Worm (Caenorhabditis elegans): ENCODE measurements around the gene C12D8.20.

C12D8.20 gene

ce11 chrV:10204863-10205338, 17.2 kb upstream of the C12D8.20 start, which contains the start of the genes ZK856.19 and ZK856.11 (continued):
- no peak for TF ChIP-seq T26A8.4 (GFP tag; IDR thresholded peaks at IDR 0.05)
- TF ChIP-seq ZK337.2 (GFP tag; IDR thresholded peaks at IDR 0.05) = no peak
- TF ChIP-seq tra-1 (GFP tag; IDR thresholded peaks at IDR 0.05) = no peak
- TF ChIP-seq ztf-7 (tag; optimal IDR thresholded peaks at IDR 0.05) = no peak
- no peak for TF ChIP-seq zfp-3 (GFP tag; conservative IDR thresholded peaks at IDR 0.05)
- no peak for TF ChIP-seq F49E8.2 (tag; optimal IDR thresholded peaks at IDR 0.05; ENCODE audit: borderline replicate concordance)
- TF ChIP-seq aly-2 (tag; optimal IDR thresholded peaks at IDR 0.05) = no peak
- TF ChIP-seq nhr-6 (tag; optimal IDR thresholded peaks at IDR 0.05) = peak; percentile 59
- TF ChIP-seq F10B5.3 (tag; optimal IDR thresholded peaks at IDR 0.05) = no peak
- peak in 1 of 2 experiments; percentile 85 for TF ChIP-seq lsy-2 (tag; optimal IDR thresholded peaks at IDR 0.05)
- TF ChIP-seq spr-1 (tag; optimal IDR thresholded peaks at IDR 0.05) = no peak
- no peak for TF ChIP-seq D1046.2 (GFP tag; IDR thresholded peaks at IDR 0.05)
- peak; percentile 42; the same call in 1 of the 2 replicates for TF ChIP-seq dmd-6 (GFP tag; IDR thresholded peaks at IDR 0.05)
- no peak for TF ChIP-seq lin-1 (GFP tag; IDR thresholded peaks at IDR 0.05)
- peak; percentile 57 for TF ChIP-seq dpl-1 (GFP tag; optimal IDR thresholded peaks at IDR 0.05)
- no peak for TF ChIP-seq dmd-8 (GFP tag; IDR thresholded peaks at IDR 0.05)
- TF ChIP-seq tag-97 (GFP tag; IDR thresholded peaks at IDR 0.05) = no peak
- peak; percentile 10 for TF ChIP-seq nhr-77 (tag; optimal IDR thresholded peaks at IDR 0.05)
- TF ChIP-seq aha-1 (tag) = no peak
- no peak for TF ChIP-seq ceh-20 (GFP tag; IDR thresholded peaks at IDR 0.05)
- no peak for TF ChIP-seq ztf-11 (tag; optimal IDR thresholded peaks at IDR 0.05)
- no peak for TF ChIP-seq zip-11 (GFP tag; IDR thresholded peaks at IDR 0.05)
- TF ChIP-seq snpc-1.2 (GFP tag; IDR thresholded peaks at IDR 0.05) = no peak
- no peak for TF ChIP-seq gei-8 (GFP tag; optimal IDR thresholded peaks at IDR 0.05)
- no peak for TF ChIP-seq attf-4 (tag; optimal IDR thresholded peaks at IDR 0.05)
- TF ChIP-seq nhr-11 (tag; optimal IDR thresholded peaks at IDR 0.05) = peak; percentile 11
- no peak for TF ChIP-seq F37D6.2 (tag; optimal IDR thresholded peaks at IDR 0.05)
- no peak for TF ChIP-seq zag-1 (tag; optimal IDR thresholded peaks at IDR 0.05)
- no peak for TF ChIP-seq daf-12 (tag; optimal IDR thresholded peaks at IDR 0.05)
- no peak for TF ChIP-seq ceh-62 (tag; optimal IDR thresholded peaks at IDR 0.05)
- TF ChIP-seq hmg-1.1 (GFP tag; IDR thresholded peaks at IDR 0.05) = 0 out of 2 replicates have a peak, but pooled peaks have one; percentile 23
- no peak for TF ChIP-seq madf-9 (GFP tag; conservative IDR thresholded peaks at IDR 0.05)
- TF ChIP-seq saeg-2 (GFP tag; IDR thresholded peaks at IDR 0.05) = no peak
- peak; percentile 74 for TF ChIP-seq duxl-1 (tag; optimal IDR thresholded peaks at IDR 0.05; ENCODE audit: poor library complexity)
- TF ChIP-seq sdz-12 (GFP tag; optimal IDR thresholded peaks at IDR 0.05) = no peak
- TF ChIP-seq nhr-25 (tag; optimal IDR thresholded peaks at IDR 0.05; ENCODE audit: borderline replicate concordance, insufficient read depth) = no peak
- no peak for TF ChIP-seq set-16 (GFP tag; IDR thresholded peaks at IDR 0.05)
- TF ChIP-seq arid-1 (GFP tag; conservative IDR thresholded peaks at IDR 0.05) = 0 out of 2 replicates have a peak, but pooled peaks have one; percentile 31
- no peak for TF ChIP-seq Y5F2A.4 (GFP tag; optimal IDR thresholded peaks at IDR 0.05)
- no peak for TF ChIP-seq ctbp-1 (GFP tag; IDR thresholded peaks at IDR 0.05)
- TF ChIP-seq lin-29 (GFP tag; IDR thresholded peaks at IDR 0.05) = no peak
- no peak for TF ChIP-seq unc-39 (tag; optimal IDR thresholded peaks at IDR 0.05)
- TF ChIP-seq daf-8 (GFP tag; IDR thresholded peaks at IDR 0.05) = no peak
- no peak for TF ChIP-seq lin-39 (tag; optimal IDR thresholded peaks at IDR 0.05)
- no peak for TF ChIP-seq jun-1 (tag; optimal IDR thresholded peaks at IDR 0.05)
- TF ChIP-seq ZK546.5 (tag; optimal IDR thresholded peaks at IDR 0.05) = no peak
- TF ChIP-seq rbr-2 (tag; optimal IDR thresholded peaks at IDR 0.05) = peak; percentile 62
- TF ChIP-seq ceh-44 (GFP tag; IDR thresholded peaks at IDR 0.05) = no peak
- no peak for TF ChIP-seq nhr-76 (tag; optimal IDR thresholded peaks at IDR 0.05)
- no peak for TF ChIP-seq mxl-3 (GFP tag; optimal IDR thresholded peaks at IDR 0.05)
- TF ChIP-seq ces-1 (GFP tag; optimal IDR thresholded peaks at IDR 0.05) = no peak
- TF ChIP-seq Y75B8A.6 (GFP tag; IDR thresholded peaks at IDR 0.05) = no peak
- TF ChIP-seq Y105C5A.15 (GFP tag; IDR thresholded peaks at IDR 0.05) = no peak
